Fruit fly (Drosophila melanogaster) whole organism, pupa: ENCODE measurements around the gene Ugt37A1.

Experiments used
- CG10348 ChIP-seq: fragments of 200-800 bp; sonication (Bioruptor generic); IDR thresholded peaks from 2 replicates; pipeline ENCODE4 v1.3.6; 2022; ENCODE audit warnings: missing biosample characterization, missing genetic modification characterization
- CG12605 ChIP-seq: fragments of 200-800 bp; sonication (Bioruptor generic); IDR thresholded peaks from 2 replicates; pipeline ENCODE4 v1.3.6; 2022; ENCODE audit warnings: missing biosample characterization, missing genetic modification characterization
- CG13204 ChIP-seq: fragments of 200-800 bp; sonication (Bioruptor generic); optimal IDR thresholded peaks from 2 replicates; lab custom pipeline; 2018; ENCODE audit warnings: missing biosample characterization, mild to moderate bottlenecking, missing genetic modification characterization, moderate library complexity
- CG17806 ChIP-seq: fragments of 200-800 bp; sonication (Bioruptor generic); optimal IDR thresholded peaks from 2 replicates; lab custom pipeline; 2018; ENCODE audit warnings: missing biosample characterization, mild to moderate bottlenecking, missing genetic modification characterization, moderate library complexity
- CG4496 ChIP-seq: fragments of 200-800 bp; sonication (Bioruptor generic); IDR thresholded peaks from 3 replicates; pipeline ENCODE4 v1.3.6; 2022; ENCODE audit warnings: missing biosample characterization, missing genetic modification characterization
- D1 ChIP-seq: fragments of 200-800 bp; sonication (Bioruptor generic); optimal IDR thresholded peaks from 2 replicates; lab custom pipeline; 2018; ENCODE audit warnings: missing biosample characterization, mild to moderate bottlenecking, missing genetic modification characterization, moderate library complexity
- EcR ChIP-seq: fragments of 200-800 bp; sonication (Bioruptor generic); optimal IDR thresholded peaks from 3 replicates; lab custom pipeline; 2019; ENCODE audit warnings: missing biosample characterization, missing genetic modification characterization, mild to moderate bottlenecking, moderate library complexity, missing genetic modification reagents
- fd96Ca ChIP-seq: fragments of 200-800 bp; sonication (Bioruptor generic); IDR thresholded peaks from 3 replicates; pipeline ENCODE4 v1.3.6; 2022; ENCODE audit warnings: missing biosample characterization, missing genetic modification characterization
- gl ChIP-seq: fragments of 200-800 bp; sonication (Bioruptor generic); optimal IDR thresholded peaks from 2 replicates; lab custom pipeline; 2018; ENCODE audit warnings: missing biosample characterization, mild to moderate bottlenecking, missing genetic modification characterization

DNA sequence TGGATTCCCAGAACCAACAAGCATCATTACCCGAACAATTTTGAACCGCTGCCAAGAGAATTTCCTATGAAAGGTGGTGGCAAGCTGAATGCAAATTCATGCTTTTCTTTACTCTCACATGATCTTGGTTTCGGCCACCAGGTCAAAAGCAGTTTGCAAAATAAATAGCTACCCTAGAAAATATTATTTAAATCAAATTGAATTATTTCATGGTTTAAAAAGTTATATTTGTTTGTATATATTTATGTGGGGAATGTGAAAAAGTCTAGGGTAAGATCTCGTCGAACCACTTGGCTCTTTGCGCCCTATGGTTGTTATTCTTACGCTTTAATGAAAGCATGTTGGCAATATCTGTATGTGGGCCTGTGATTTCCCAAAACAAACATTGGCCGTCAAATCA is 22.2 kb downstream of the Ugt37A1 start:
- TF ChIP-seq CG10348 (no peak), EcR (GFP tag; lab: Kevin White, UChicago) (no peak), CG4496 (GFP tag; lab: Robert Waterston, UW) (no peak), CG13204 (GFP tag; lab: Kevin White, UChicago) (no peak), CG12605 (GFP tag; lab: Robert Waterston, UW) (0 out of 2 replicates have a peak, but pooled peaks have one; percentile 13), fd96Ca (GFP tag; lab: Robert Waterston, UW) (peak; percentile 49; the same call in 1 of the 3 replicates), gl (tag; lab: Kevin White, UChicago) (no peak), CG17806 (tag; lab: Kevin White, UChicago) (no peak), D1 (tag; lab: Kevin White, UChicago) (no peak)
